Worm (Caenorhabditis elegans) whole organism, L4 larva: Measurements from ENCODE around the gene C04A2.15.

ENCODE experiments used
- D1046.2 ChIP-seq: fragments of 200-800 bp; sonication (Bioruptor generic); IDR thresholded peaks from 2 replicates; pipeline ENCODE4 v1.3.6; 2022; ENCODE audit warnings: missing genetic modification characterization, missing compliant biosample characterization
- ZK546.5 ChIP-seq, 2 experiments: sonication (generic microtip); optimal IDR thresholded peaks; 2 replicates each; lab custom pipeline; 2017; ENCODE audit warnings: missing biosample characterization in 2 of 2, missing genetic modification characterization in 2 of 2
- aly-2 ChIP-seq: sonication (generic microtip); optimal IDR thresholded peaks from 2 replicates; lab custom pipeline; 2018; ENCODE audit warnings: missing biosample characterization, missing genetic modification characterization
- ceh-20 ChIP-seq: fragments of 200-800 bp; sonication (Bioruptor generic); IDR thresholded peaks from 2 replicates; pipeline ENCODE4 v1.3.6; 2022; ENCODE audit warnings: missing genetic modification reagents, missing genetic modification characterization, missing compliant biosample characterization
- ceh-32 ChIP-seq: sonication (generic microtip); optimal IDR thresholded peaks from 2 replicates; lab custom pipeline; 2016; ENCODE audit warnings: mild to moderate bottlenecking, missing genetic modification characterization, missing compliant biosample characterization; ENCODE audit not compliant: poor library complexity
- ceh-62 ChIP-seq: sonication (generic microtip); optimal IDR thresholded peaks from 2 replicates; lab custom pipeline; 2017; ENCODE audit warnings: missing biosample characterization, missing genetic modification characterization
- cey-2 ChIP-seq: sonication (generic microtip); optimal IDR thresholded peaks from 3 replicates; lab custom pipeline; 2017; ENCODE audit warnings: missing genetic modification characterization, mild to moderate bottlenecking, missing compliant biosample characterization, antibody characterized with exemption, borderline replicate concordance; ENCODE audit not compliant: insufficient read depth
- ctbp-1 ChIP-seq: fragments of 200-800 bp; sonication (Bioruptor generic); IDR thresholded peaks from 2 replicates; pipeline ENCODE4 v1.3.6; 2022; ENCODE audit warnings: missing genetic modification reagents, missing genetic modification characterization, missing compliant biosample characterization
- daf-16 ChIP-seq, 3 experiments: sonication (generic microtip); optimal IDR thresholded peaks; 2 replicates each; lab custom pipeline; 2016 to 2017; ENCODE audit warnings: missing genetic modification characterization in 3 of 3, missing genetic modification reagents in 3 of 3, mild to moderate bottlenecking in 2 of 3, missing compliant biosample characterization in 2 of 3, missing biosample characterization in 1 of 3, moderate library complexity in 1 of 3
- daf-19 ChIP-seq: fragments of 200-800 bp; sonication (Bioruptor generic); conservative IDR thresholded peaks from 2 replicates; pipeline ENCODE4 v1.3.6; 2022; ENCODE audit warnings: missing genetic modification characterization, missing compliant biosample characterization
- dmd-6 ChIP-seq: fragments of 200-800 bp; sonication (Bioruptor generic); IDR thresholded peaks from 2 replicates; pipeline ENCODE4 v1.3.6; 2022; ENCODE audit warnings: missing genetic modification reagents, missing genetic modification characterization, missing compliant biosample characterization
- dpl-1 ChIP-seq: fragments of 150-350 bp; optimal IDR thresholded peaks from 2 replicates; lab custom pipeline; 2014; ENCODE audit warnings: missing biosample characterization, missing genetic modification reagents, missing genetic modification characterization
- duxl-1 ChIP-seq: sonication (generic microtip); optimal IDR thresholded peaks from 2 replicates; lab custom pipeline; 2016; ENCODE audit warnings: mild to moderate bottlenecking, missing genetic modification characterization, moderate library complexity, missing compliant biosample characterization; ENCODE audit not compliant: poor library complexity
- dve-1 ChIP-seq: sonication (generic microtip); optimal IDR thresholded peaks from 2 replicates; lab custom pipeline; 2017; ENCODE audit warnings: antibody characterized with exemption, mild to moderate bottlenecking, missing genetic modification characterization, missing compliant biosample characterization; ENCODE audit not compliant: insufficient read depth
- hlh-11 ChIP-seq: fragments of 200-800 bp; sonication (Bioruptor generic); optimal IDR thresholded peaks from 2 replicates; lab custom pipeline; 2018; ENCODE audit warnings: mild to moderate bottlenecking, missing genetic modification characterization, missing compliant biosample characterization
- hlh-30 ChIP-seq: sonication (generic microtip); optimal IDR thresholded peaks from 2 replicates; lab custom pipeline; 2017; ENCODE audit warnings: antibody characterized with exemption, mild to moderate bottlenecking, missing genetic modification characterization, missing compliant biosample characterization; ENCODE audit not compliant: insufficient read depth
- hmg-1.1 ChIP-seq: fragments of 200-800 bp; sonication (Bioruptor generic); IDR thresholded peaks from 2 replicates; pipeline ENCODE4 v1.3.6; 2022; ENCODE audit warnings: missing genetic modification reagents, missing genetic modification characterization, missing compliant biosample characterization
- lin-1 ChIP-seq: fragments of 200-800 bp; sonication (Bioruptor generic); IDR thresholded peaks from 2 replicates; pipeline ENCODE4 v1.3.6; 2022; ENCODE audit warnings: missing genetic modification reagents, missing genetic modification characterization, missing compliant biosample characterization
- lin-15B ChIP-seq: fragments of 150-350 bp; sonication (generic microtip); optimal IDR thresholded peaks from 3 replicates; lab custom pipeline; 2014; ENCODE audit warnings: missing biosample characterization, missing genetic modification characterization
- lin-38 ChIP-seq: fragments of 200-800 bp; sonication (Bioruptor generic); IDR thresholded peaks from 2 replicates; pipeline ENCODE4 v1.3.6; 2022; ENCODE audit warnings: missing genetic modification reagents, missing genetic modification characterization, missing compliant biosample characterization
- lin-39 ChIP-seq: fragments of 150-350 bp; optimal IDR thresholded peaks from 2 replicates; lab custom pipeline; 2014; ENCODE audit warnings: missing biosample characterization, missing genetic modification reagents, missing genetic modification characterization
- lsy-2 ChIP-seq, 2 experiments: fragments of 150-350 bp in 1 of 2; sonication (generic microtip) in 1 of 2; optimal IDR thresholded peaks; 2 replicates each; lab custom pipeline; 2014 to 2017; ENCODE audit warnings: missing biosample characterization in 2 of 2, missing genetic modification characterization in 2 of 2
- madf-5 ChIP-seq, 2 experiments: fragments of 200-800 bp; sonication (Bioruptor generic); IDR thresholded peaks; 2 replicates each; pipeline ENCODE4 v1.3.6; 2022; ENCODE audit warnings: missing compliant biosample characterization in 2 of 2, missing genetic modification characterization in 2 of 2
- madf-9 ChIP-seq: fragments of 200-800 bp; sonication (Bioruptor generic); conservative IDR thresholded peaks from 2 replicates; pipeline ENCODE4 v1.3.6; 2022; ENCODE audit warnings: missing genetic modification reagents, missing genetic modification characterization, missing compliant biosample characterization
- mdl-1 ChIP-seq, 2 experiments: fragments of 150-350 bp in 1 of 2; sonication (generic microtip) in 1 of 2; optimal IDR thresholded peaks; 2 replicates each; lab custom pipeline; 2014 to 2017; ENCODE audit warnings: missing biosample characterization in 2 of 2, missing genetic modification characterization in 2 of 2
- mdt-29 ChIP-seq: fragments of 200-800 bp; sonication (Bioruptor generic); IDR thresholded peaks from 2 replicates; pipeline ENCODE4 v1.3.6; 2022; ENCODE audit warnings: missing genetic modification reagents, missing genetic modification characterization, missing compliant biosample characterization
- mep-1 ChIP-seq: fragments of 150-350 bp; sonication (generic microtip); optimal IDR thresholded peaks from 3 replicates; lab custom pipeline; 2014; ENCODE audit warnings: missing biosample characterization, missing genetic modification characterization
- mes-2 ChIP-seq: sonication (generic microtip); optimal IDR thresholded peaks from 2 replicates; lab custom pipeline; 2016; ENCODE audit warnings: missing genotype, mild to moderate bottlenecking, missing genetic modification characterization, missing compliant biosample characterization; ENCODE audit not compliant: poor library complexity, severe bottlenecking
- mxl-3 ChIP-seq: fragments of 200-800 bp; sonication (Bioruptor generic); optimal IDR thresholded peaks from 2 replicates; lab custom pipeline; 2018; ENCODE audit warnings: mild to moderate bottlenecking, missing genetic modification characterization, missing compliant biosample characterization
- nhr-102 ChIP-seq: sonication (generic microtip); optimal IDR thresholded peaks from 2 replicates; lab custom pipeline; 2016; ENCODE audit warnings: mild to moderate bottlenecking, missing genetic modification characterization, moderate library complexity, missing compliant biosample characterization
- nhr-11 ChIP-seq: fragments of 150-350 bp; optimal IDR thresholded peaks from 2 replicates; lab custom pipeline; 2014; ENCODE audit warnings: missing biosample characterization, missing genetic modification characterization
- nhr-237 ChIP-seq: sonication (generic microtip); optimal IDR thresholded peaks from 2 replicates; lab custom pipeline; 2017; ENCODE audit warnings: missing biosample characterization, missing genetic modification characterization
- nhr-25 ChIP-seq: sonication (generic microtip); optimal IDR thresholded peaks from 2 replicates; lab custom pipeline; 2017; ENCODE audit warnings: missing genetic modification characterization, mild to moderate bottlenecking, missing compliant biosample characterization, antibody characterized with exemption, moderate library complexity, borderline replicate concordance; ENCODE audit not compliant: insufficient read depth
- nhr-28 ChIP-seq: fragments of 150-350 bp; optimal IDR thresholded peaks from 2 replicates; lab custom pipeline; 2014; ENCODE audit warnings: missing biosample characterization, missing genetic modification characterization
- nhr-76 ChIP-seq: fragments of 150-350 bp; optimal IDR thresholded peaks from 2 replicates; lab custom pipeline; 2014; ENCODE audit warnings: missing biosample characterization, missing genetic modification characterization
- pha-4 ChIP-seq, 2 experiments: fragments of 150-350 bp in 1 of 2; fragments of 200-800 bp in 1 of 2; sonication (Bioruptor generic) in 1 of 2; IDR thresholded peaks in 1 of 2; optimal IDR thresholded peaks in 1 of 2; 2 replicates each; pipeline versions ENCODE4 v1.3.6 to Lab custom; 2014 to 2022; ENCODE audit warnings: missing genetic modification characterization in 2 of 2, missing genetic modification reagents in 2 of 2, missing biosample characterization in 1 of 2, missing compliant biosample characterization in 1 of 2
- pqm-1 ChIP-seq: sonication (generic microtip); optimal IDR thresholded peaks from 2 replicates; lab custom pipeline; 2017; ENCODE audit warnings: missing biosample characterization, missing genetic modification characterization
- rbr-2 ChIP-seq: sonication (generic microtip); optimal IDR thresholded peaks from 2 replicates; lab custom pipeline; 2016; ENCODE audit warnings: missing genotype, missing genetic modification characterization, missing compliant biosample characterization
- saeg-2 ChIP-seq: fragments of 200-800 bp; sonication (Bioruptor generic); IDR thresholded peaks from 2 replicates; pipeline ENCODE4 v1.3.6; 2022; ENCODE audit warnings: missing genetic modification reagents, missing genetic modification characterization, missing compliant biosample characterization
- snpc-1.2 ChIP-seq: fragments of 200-800 bp; sonication (Bioruptor generic); IDR thresholded peaks from 2 replicates; pipeline ENCODE4 v1.3.6; 2022; ENCODE audit warnings: missing genetic modification reagents, missing genetic modification characterization, missing compliant biosample characterization
- snpc-4 ChIP-seq: fragments of 150-350 bp; optimal IDR thresholded peaks from 2 replicates; lab custom pipeline; 2014; ENCODE audit warnings: missing biosample characterization, missing genetic modification characterization
- tra-1 ChIP-seq: fragments of 200-800 bp; sonication (Bioruptor generic); IDR thresholded peaks from 2 replicates; pipeline ENCODE4 v1.3.6; 2022; ENCODE audit warnings: missing genetic modification reagents, missing genetic modification characterization, missing compliant biosample characterization
- unc-39 ChIP-seq: sonication (generic microtip); optimal IDR thresholded peaks from 2 replicates; lab custom pipeline; 2017; ENCODE audit warnings: missing biosample characterization, missing genetic modification characterization
- unc-62 ChIP-seq, 3 experiments: fragments of 150-350 bp in 1 of 3; sonication (generic microtip); optimal IDR thresholded peaks in 2 of 3; peaks in 1 of 3; 1 replicate in 1 of 3; 2 replicates in 2 of 3; lab custom pipeline; 2014 to 2017; ENCODE audit warnings: missing biosample characterization in 3 of 3, missing genetic modification characterization in 3 of 3, missing genetic modification reagents in 3 of 3, missing genotype in 1 of 3
- ztf-11 ChIP-seq: fragments of 150-350 bp; optimal IDR thresholded peaks from 2 replicates; lab custom pipeline; 2014; ENCODE audit warnings: missing biosample characterization, missing genetic modification characterization

C04A2.15 gene

DNA sequence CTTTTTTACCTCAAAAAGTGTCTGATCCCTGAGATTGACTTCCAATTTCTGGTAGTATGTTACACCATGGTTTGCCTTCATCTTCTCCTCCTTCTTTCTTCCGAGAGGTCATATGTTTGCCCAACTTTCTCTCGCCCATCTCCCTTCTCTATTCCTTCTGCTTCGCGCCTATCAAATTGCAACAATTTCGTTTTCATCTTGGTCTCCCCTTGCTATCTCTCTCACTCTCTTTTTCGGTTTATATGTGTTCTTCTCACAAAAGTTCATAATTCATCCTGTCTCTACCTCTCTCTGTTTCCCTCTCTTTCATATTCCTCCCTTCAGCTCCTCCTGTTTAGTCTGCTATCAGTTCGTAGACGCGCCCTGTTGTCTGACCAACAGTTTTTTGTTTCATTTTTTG is 25.3 kb upstream of the C04A2.15 start (continued):
- TF ChIP-seq unc-62 (GFP tag; optimal IDR thresholded peaks at IDR 0.05 in 1 of 2; lab: Kevin White, UChicago) (peak in 1 of 2 experiments; percentile 86), unc-62 (tag; optimal IDR thresholded peaks at IDR 0.05; lab: Kevin White, UChicago) (no peak), hlh-30 (tag; lab: Kevin White, UChicago) (peak; percentile 66), pqm-1 (tag; lab: Kevin White, UChicago) (peak; percentile 18), dve-1 (tag; lab: Kevin White, UChicago) (peak; percentile 55), lin-1 (peak; percentile 55; the same call in 1 of the 2 replicates), mep-1 (peak; percentile 57), nhr-76 (tag; lab: Kevin White, UChicago) (no peak), mes-2 (tag; lab: Kevin White, UChicago) (peak; percentile 35), aly-2 (tag; lab: Kevin White, UChicago) (no peak), hlh-11 (tag; lab: Kevin White, UChicago) (peak; percentile 82), ceh-32 (no peak)

DNA sequence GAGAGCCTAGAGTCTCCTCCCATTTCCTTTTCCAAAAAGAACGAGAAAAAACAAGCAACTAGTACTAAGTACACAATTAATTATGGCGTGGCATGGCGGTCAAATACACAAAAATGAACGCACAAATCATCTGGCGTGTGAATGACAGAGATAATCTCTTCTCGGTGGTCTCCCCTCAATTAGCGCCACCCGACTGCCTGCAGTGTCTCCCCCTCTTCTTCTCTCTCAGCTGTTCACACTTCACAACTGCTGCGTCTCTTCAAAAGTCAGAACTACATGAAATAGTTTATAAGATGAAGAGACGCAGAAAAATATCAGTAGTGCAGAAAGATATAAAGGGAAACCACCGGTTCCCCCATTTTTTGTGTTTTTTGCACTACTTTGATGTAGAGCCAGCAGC is 24.6 kb upstream of the C04A2.15 start:
- TF ChIP-seq ZK546.5 (tag; optimal IDR thresholded peaks at IDR 0.05; lab: Kevin White, UChicago) (no peak), lin-39 (tag; lab: Kevin White, UChicago) (no peak), mdl-1 (tag; optimal IDR thresholded peaks at IDR 0.05; lab: Kevin White, UChicago) (peak; percentile 46 to 82), hlh-30 (tag; lab: Kevin White, UChicago) (peak; percentile 68), snpc-1.2 (GFP tag; lab: Robert Waterston, UW) (no peak), lsy-2 (tag; optimal IDR thresholded peaks at IDR 0.05; lab: Kevin White, UChicago) (peak; percentile 48 to 51), mep-1 (peak; percentile 62), lin-15B (tag; lab: Kevin White, UChicago) (no peak), daf-16 (GFP tag; optimal IDR thresholded peaks at IDR 0.05; lab: Kevin White, UChicago) (no peak), daf-16 (tag; optimal IDR thresholded peaks at IDR 0.05; lab: Kevin White, UChicago) (peak; percentile 23), mxl-3 (peak; percentile 69), dpl-1 (GFP tag; lab: Kevin White, UChicago) (no peak), duxl-1 (tag; lab: Kevin White, UChicago) (no peak), nhr-28 (tag; lab: Kevin White, UChicago) (peak; percentile 74), madf-5 (GFP tag; IDR thresholded peaks at IDR 0.05; lab: Robert Waterston, UW) (no peak), unc-39 (tag; lab: Kevin White, UChicago) (no peak), madf-9 (peak; percentile 36; the same call in 1 of the 2 replicates), tra-1 (GFP tag; lab: Robert Waterston, UW) (peak; percentile 90), hlh-11 (tag; lab: Kevin White, UChicago) (peak; percentile 91), nhr-237 (no peak), ztf-11 (tag; lab: Kevin White, UChicago) (no peak), cey-2 (tag; lab: Kevin White, UChicago) (peak; percentile 19), daf-19 (GFP tag; lab: Robert Waterston, UW) (no peak), nhr-102 (no peak), ctbp-1 (peak; percentile 43; the same call in 1 of the 2 replicates), ceh-62 (no peak), dmd-6 (peak; percentile 69), rbr-2 (peak; percentile 36), nhr-11 (tag; lab: Kevin White, UChicago) (peak; percentile 66), mes-2 (tag; lab: Kevin White, UChicago) (peak; percentile 43), snpc-4 (tag; lab: Kevin White, UChicago) (no peak), hmg-1.1 (GFP tag; lab: Robert Waterston, UW) (peak; percentile 54; the same call in 1 of the 2 replicates), ceh-20 (0 out of 2 replicates have a peak, but pooled peaks have one; percentile 53), nhr-25 (tag; lab: Kevin White, UChicago) (no peak), saeg-2 (GFP tag; lab: Robert Waterston, UW) (no peak), lin-38 (GFP tag; lab: Robert Waterston, UW) (no peak), mdt-29 (GFP tag; lab: Robert Waterston, UW) (no peak), D1046.2 (no peak), pha-4 (GFP tag; IDR thresholded peaks at IDR 0.05; lab: Robert Waterston, UW) (peak; percentile 51; the same call in 1 of the 2 replicates), pha-4 (tag; optimal IDR thresholded peaks at IDR 0.05; lab: Kevin White, UChicago) (no peak), dve-1 (tag; lab: Kevin White, UChicago) (peak; percentile 67)
